Worm (Caenorhabditis elegans): Measurements from ENCODE around the gene C07G1.15.

DNA sequence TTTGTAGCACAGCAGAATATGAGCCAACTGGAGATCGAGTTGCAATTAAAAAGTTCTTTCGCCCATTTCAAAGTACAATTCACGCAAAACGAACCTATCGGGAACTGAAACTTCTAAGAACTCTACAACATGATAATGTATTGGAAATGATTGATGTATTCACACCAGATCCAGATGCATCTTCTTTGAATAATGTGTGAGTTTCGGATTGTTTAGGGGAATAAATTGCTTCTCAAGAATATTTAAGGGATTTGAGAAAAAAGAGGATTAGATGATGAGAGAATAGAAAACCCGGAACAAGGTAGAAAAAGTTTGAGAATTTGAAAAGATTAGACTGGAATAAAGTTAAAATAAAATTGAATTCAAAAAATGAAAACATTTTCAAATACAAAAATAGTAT, 25.4 kb upstream of the C07G1.15 start:
- no peak for TF ChIP-seq lsy-2 (tag; optimal IDR thresholded peaks at IDR 0.05)
- TF ChIP-seq snpc-4 (tag; optimal IDR thresholded peaks at IDR 0.05), result no peak
- TF ChIP-seq F49E8.2 (tag; optimal IDR thresholded peaks at IDR 0.05; ENCODE audit: borderline replicate concordance), result no peak
- no peak for TF ChIP-seq unc-130 (GFP tag; optimal IDR thresholded peaks at IDR 0.05)
- no peak for TF ChIP-seq ama-1 (optimal IDR thresholded peaks at IDR 0.05)
- no peak for TF ChIP-seq unc-39 (tag; optimal IDR thresholded peaks at IDR 0.05)
- TF ChIP-seq nhr-28 (tag; optimal IDR thresholded peaks at IDR 0.05), result no peak
- no peak for TF ChIP-seq tag-97 (GFP tag; IDR thresholded peaks at IDR 0.05)
- no peak for TF ChIP-seq lim-7 (GFP tag; IDR thresholded peaks at IDR 0.05)
- no peak for TF ChIP-seq ztf-11 (tag; optimal IDR thresholded peaks at IDR 0.05)

All from whole organism, L4 larva.